Worm (Caenorhabditis elegans) whole organism, midembryonic: Measurements from ENCODE around the gene Y46E12A.3.
A peak's percentile ranks its signal among the peaks of the same experiment; 100 is the strongest.

Experiments
- T22C8.4 ChIP-seq: fragments of 200-800 bp; sonication (Bioruptor generic); IDR thresholded peaks from 2 replicates; pipeline ENCODE4 v1.3.6; 2022; ENCODE audit warnings: missing genetic modification characterization, missing compliant biosample characterization
- cog-1 ChIP-seq: sonication (generic microtip); optimal IDR thresholded peaks from 2 replicates; lab custom pipeline; 2016; ENCODE audit warnings: missing genetic modification characterization, missing compliant biosample characterization
- flt-1 ChIP-seq: fragments of 200-800 bp; sonication (Bioruptor generic); IDR thresholded peaks from 2 replicates; pipeline ENCODE4 v1.3.6; 2022; ENCODE audit warnings: missing genetic modification characterization, missing compliant biosample characterization
- klf-2 ChIP-seq: fragments of 200-800 bp; sonication (Bioruptor generic); conservative IDR thresholded peaks from 2 replicates; pipeline ENCODE4 v1.3.6; 2022; ENCODE audit warnings: missing genetic modification reagents, missing genetic modification characterization, missing compliant biosample characterization
- med-1 ChIP-seq: sonication (generic microtip); optimal IDR thresholded peaks from 2 replicates; lab custom pipeline; 2017; ENCODE audit warnings: missing genetic modification characterization, mild to moderate bottlenecking, missing compliant biosample characterization, antibody characterized with exemption, missing genetic modification reagents; ENCODE audit not compliant: insufficient read depth
- ref-1 ChIP-seq: fragments of 200-800 bp; sonication (Bioruptor generic); conservative IDR thresholded peaks from 2 replicates; pipeline ENCODE4 v1.3.6; 2022; ENCODE audit warnings: missing genetic modification reagents, missing genetic modification characterization, missing compliant biosample characterization
- tab-1 ChIP-seq: fragments of 200-800 bp; sonication (Bioruptor generic); IDR thresholded peaks from 2 replicates; pipeline ENCODE4 v1.3.6; 2022; ENCODE audit warnings: missing genetic modification characterization, missing compliant biosample characterization
- ztf-23 ChIP-seq: fragments of 200-800 bp; sonication (Bioruptor generic); IDR thresholded peaks from 2 replicates; pipeline ENCODE4 v1.3.6; 2022; ENCODE audit warnings: missing genetic modification reagents, missing genetic modification characterization, missing compliant biosample characterization
- ztf-29 ChIP-seq: fragments of 200-800 bp; sonication (Bioruptor generic); IDR thresholded peaks from 2 replicates; pipeline ENCODE4 v1.3.6; 2022; ENCODE audit warnings: missing genetic modification reagents, missing genetic modification characterization, missing compliant biosample characterization

Y46E12A.3 gene

ce11 chrIII:1754842-1755241, at the start of gene Y46E12A.3:
TSS of gene Y46E12A.3 (minus strand) at chrIII:1754942.
- no peak for TF ChIP-seq cog-1 (tag; lab: Kevin White, UChicago)
- TF ChIP-seq ref-1 (GFP tag; lab: Robert Waterston, UW) = no peak
- no peak for TF ChIP-seq ztf-29 (GFP tag; lab: Robert Waterston, UW)
- no peak for TF ChIP-seq ztf-23 (GFP tag; lab: Robert Waterston, UW)
- no peak for TF ChIP-seq T22C8.4 (GFP tag; lab: Robert Waterston, UW)

ce11 chrIII:1804477-1804876, 49.7 kb upstream of the Y46E12A.3 start:
- no peak for TF ChIP-seq cog-1 (tag; lab: Kevin White, UChicago)
- TF ChIP-seq ztf-23 (GFP tag; lab: Robert Waterston, UW) = no peak
- no peak for TF ChIP-seq flt-1
- no peak for TF ChIP-seq T22C8.4 (GFP tag; lab: Robert Waterston, UW)
- no peak for TF ChIP-seq ztf-29 (GFP tag; lab: Robert Waterston, UW)
- TF ChIP-seq tab-1 = no peak
- no peak for TF ChIP-seq med-1 (GFP tag; lab: Kevin White, UChicago)
- no peak for TF ChIP-seq klf-2 (GFP tag; lab: Robert Waterston, UW)
- no peak for TF ChIP-seq ref-1 (GFP tag; lab: Robert Waterston, UW)

- no peak for TF ChIP-seq tab-1
- no peak for TF ChIP-seq ref-1 (GFP tag; lab: Robert Waterston, UW)
- TF ChIP-seq ztf-29 (GFP tag; lab: Robert Waterston, UW) = no peak
- no peak for TF ChIP-seq ztf-23 (GFP tag; lab: Robert Waterston, UW)
- TF ChIP-seq med-1 (GFP tag; lab: Kevin White, UChicago) = no peak
- TF ChIP-seq flt-1 = no peak
These were observed 48.3 kb upstream of the Y46E12A.3 start for ce11 chrIII:1803000-1803399.

- TF ChIP-seq flt-1 (no peak), ztf-29 (GFP tag; lab: Robert Waterston, UW) (no peak), T22C8.4 (GFP tag; lab: Robert Waterston, UW) (no peak), ztf-23 (GFP tag; lab: Robert Waterston, UW) (no peak), tab-1 (no peak), klf-2 (GFP tag; lab: Robert Waterston, UW) (no peak), med-1 (GFP tag; lab: Kevin White, UChicago) (no peak), cog-1 (tag; lab: Kevin White, UChicago) (no peak), ref-1 (GFP tag; lab: Robert Waterston, UW) (no peak)
These were observed 44.7 kb upstream of the Y46E12A.3 start for ce11 chrIII:1799407-1799806.

ce11 chrIII:1794100-1794499, 39.4 kb upstream of the Y46E12A.3 start:
- TF ChIP-seq T22C8.4 (GFP tag; lab: Robert Waterston, UW) = peak; percentile 73
- no peak for TF ChIP-seq ztf-23 (GFP tag; lab: Robert Waterston, UW)
- no peak for TF ChIP-seq med-1 (GFP tag; lab: Kevin White, UChicago)

ce11 chrIII:1793416-1793815, 38.7 kb upstream of the Y46E12A.3 start:
- TF ChIP-seq cog-1 (tag; lab: Kevin White, UChicago) (no peak), T22C8.4 (GFP tag; lab: Robert Waterston, UW) (peak; percentile 66), klf-2 (GFP tag; lab: Robert Waterston, UW) (no peak), ref-1 (GFP tag; lab: Robert Waterston, UW) (no peak), ztf-29 (GFP tag; lab: Robert Waterston, UW) (no peak)

- TF ChIP-seq T22C8.4 (GFP tag; lab: Robert Waterston, UW) = no peak
- no peak for TF ChIP-seq cog-1 (tag; lab: Kevin White, UChicago)
- TF ChIP-seq ref-1 (GFP tag; lab: Robert Waterston, UW) = no peak
- no peak for TF ChIP-seq tab-1
- no peak for TF ChIP-seq ztf-23 (GFP tag; lab: Robert Waterston, UW)
- TF ChIP-seq med-1 (GFP tag; lab: Kevin White, UChicago) = no peak
- no peak for TF ChIP-seq klf-2 (GFP tag; lab: Robert Waterston, UW)
- TF ChIP-seq flt-1 = no peak
- no peak for TF ChIP-seq ztf-29 (GFP tag; lab: Robert Waterston, UW)
These were observed 37.2 kb upstream of the Y46E12A.3 start for ce11 chrIII:1791949-1792348.

ce11 chrIII:1788972-1789371, 34.2 kb upstream of the Y46E12A.3 start:
- no peak for TF ChIP-seq tab-1
- TF ChIP-seq ref-1 (GFP tag; lab: Robert Waterston, UW) = no peak
- no peak for TF ChIP-seq ztf-23 (GFP tag; lab: Robert Waterston, UW)
- no peak for TF ChIP-seq flt-1
- no peak for TF ChIP-seq klf-2 (GFP tag; lab: Robert Waterston, UW)
- TF ChIP-seq T22C8.4 (GFP tag; lab: Robert Waterston, UW) = no peak
- TF ChIP-seq cog-1 (tag; lab: Kevin White, UChicago) = no peak
- TF ChIP-seq med-1 (GFP tag; lab: Kevin White, UChicago) = no peak
- no peak for TF ChIP-seq ztf-29 (GFP tag; lab: Robert Waterston, UW)

ce11 chrIII:1788033-1788432, 33.3 kb upstream of the Y46E12A.3 start, which contains the start of gene rimb-1:
TSS of gene rimb-1 (plus strand) at chrIII:1788333.
- no peak for TF ChIP-seq ztf-29 (GFP tag; lab: Robert Waterston, UW)
- no peak for TF ChIP-seq tab-1
- no peak for TF ChIP-seq cog-1 (tag; lab: Kevin White, UChicago)
- TF ChIP-seq flt-1 = no peak
- no peak for TF ChIP-seq klf-2 (GFP tag; lab: Robert Waterston, UW)
- TF ChIP-seq ref-1 (GFP tag; lab: Robert Waterston, UW) = no peak
- no peak for TF ChIP-seq ztf-23 (GFP tag; lab: Robert Waterston, UW)
- TF ChIP-seq med-1 (GFP tag; lab: Kevin White, UChicago) = no peak
- no peak for TF ChIP-seq T22C8.4 (GFP tag; lab: Robert Waterston, UW)

- no peak for TF ChIP-seq klf-2 (GFP tag; lab: Robert Waterston, UW)
- TF ChIP-seq cog-1 (tag; lab: Kevin White, UChicago) = no peak
- no peak for TF ChIP-seq flt-1
- no peak for TF ChIP-seq tab-1
- no peak for TF ChIP-seq T22C8.4 (GFP tag; lab: Robert Waterston, UW)
- TF ChIP-seq ztf-23 (GFP tag; lab: Robert Waterston, UW) = peak; percentile 58; the same call in 1 of the 2 replicates
- no peak for TF ChIP-seq ref-1 (GFP tag; lab: Robert Waterston, UW)
These were observed 31.0 kb upstream of the Y46E12A.3 start for ce11 chrIII:1785776-1786175.
